Fruit fly (Drosophila melanogaster): Measurements from ENCODE around the gene CG8112.

dm6 chr3R:8744198-8744597 lies 31.5 kb downstream of the CG8112 start:
- TF ChIP-seq vri (GFP tag; optimal IDR thresholded peaks at IDR 0.05) (peak; percentile 54), CG8119 (GFP tag; IDR thresholded peaks at IDR 0.05) (peak; percentile 44; the same call in 1 of the 3 replicates), CG7368 (GFP tag; optimal IDR thresholded peaks at IDR 0.05) (no peak), CG6792 (GFP tag; optimal IDR thresholded peaks at IDR 0.05) (peak; percentile 59), salr (GFP tag; optimal IDR thresholded peaks at IDR 0.05) (no peak), OdsH (GFP tag; optimal IDR thresholded peaks at IDR 0.05) (peak; percentile 38), Ets96B (tag; optimal IDR thresholded peaks at IDR 0.05) (peak; percentile 20), CG16779 (tag; optimal IDR thresholded peaks at IDR 0.05) (no peak), CG10631 (GFP tag; optimal IDR thresholded peaks at IDR 0.05) (peak; percentile 37), CG3032 (tag; optimal IDR thresholded peaks at IDR 0.05) (no peak), dac (GFP tag; optimal IDR thresholded peaks at IDR 0.05) (no peak), CG11902 (GFP tag; optimal IDR thresholded peaks at IDR 0.05) (peak; percentile 31)
